Worm (Caenorhabditis elegans) whole organism, late embryonic: ENCODE results near the gene ZC204.17.
"Not testable (repeated sequence)": the region's sequence is repeated elsewhere in the genome, so short reads cannot be mapped to it uniquely, and the experiment has no call there.

Experiments
- F13H6.1 ChIP-seq: sonication (generic microtip); optimal IDR thresholded peaks from 2 replicates; lab custom pipeline; 2016; ENCODE audit warnings: missing genetic modification characterization, missing compliant biosample characterization
- K09A11.1 ChIP-seq: sonication (generic microtip); optimal IDR thresholded peaks from 2 replicates; lab custom pipeline; 2017; ENCODE audit warnings: antibody characterized with exemption, mild to moderate bottlenecking, missing genetic modification characterization, missing compliant biosample characterization; ENCODE audit not compliant: insufficient read depth
- Y22D7AL.16 ChIP-seq: sonication (generic microtip); optimal IDR thresholded peaks from 2 replicates; lab custom pipeline; 2016; ENCODE audit warnings: missing genetic modification characterization, missing compliant biosample characterization
- ama-1 ChIP-seq: fragments of 150-350 bp; optimal IDR thresholded peaks from 2 replicates; lab custom pipeline; 2014
- ceh-19 ChIP-seq: fragments of 200-800 bp; sonication (Bioruptor generic); optimal IDR thresholded peaks from 2 replicates; lab custom pipeline; 2018; ENCODE audit warnings: mild to moderate bottlenecking, missing genetic modification characterization, missing compliant biosample characterization
- ceh-2 ChIP-seq: sonication (generic microtip); optimal IDR thresholded peaks from 2 replicates; lab custom pipeline; 2016; ENCODE audit warnings: missing genotype, missing genetic modification characterization, missing compliant biosample characterization
- ceh-22 ChIP-seq: sonication (generic microtip); optimal IDR thresholded peaks from 2 replicates; lab custom pipeline; 2017; ENCODE audit warnings: missing biosample characterization, missing genetic modification characterization
- ceh-24 ChIP-seq: sonication (generic microtip); optimal IDR thresholded peaks from 2 replicates; lab custom pipeline; 2016; ENCODE audit warnings: mild to moderate bottlenecking, missing genetic modification characterization, missing compliant biosample characterization
- ceh-31 ChIP-seq: sonication (generic microtip); optimal IDR thresholded peaks from 2 replicates; lab custom pipeline; 2016; ENCODE audit warnings: missing genetic modification characterization, missing compliant biosample characterization
- ceh-48 ChIP-seq: sonication (generic microtip); optimal IDR thresholded peaks from 2 replicates; lab custom pipeline; 2016; ENCODE audit warnings: missing genetic modification characterization, inconsistent platforms, missing compliant biosample characterization
- che-1 ChIP-seq: sonication (generic microtip); optimal IDR thresholded peaks from 2 replicates; lab custom pipeline; 2016; ENCODE audit warnings: mild to moderate bottlenecking, missing genetic modification characterization, missing compliant biosample characterization
- dmd-4 ChIP-seq: sonication (generic microtip); optimal IDR thresholded peaks from 2 replicates; lab custom pipeline; 2016; ENCODE audit warnings: borderline replicate concordance, missing genetic modification characterization, missing compliant biosample characterization
- dve-1 ChIP-seq: sonication (generic microtip); optimal IDR thresholded peaks from 2 replicates; lab custom pipeline; 2017; ENCODE audit warnings: antibody characterized with exemption, mild to moderate bottlenecking, missing genetic modification characterization, missing compliant biosample characterization
- fax-1 ChIP-seq: sonication (generic microtip); optimal IDR thresholded peaks from 2 replicates; lab custom pipeline; 2016; ENCODE audit warnings: missing genotype, missing genetic modification characterization, missing compliant biosample characterization
- hlh-6 ChIP-seq: sonication (generic microtip); optimal IDR thresholded peaks from 2 replicates; lab custom pipeline; 2016; ENCODE audit warnings: missing genotype, missing genetic modification characterization, missing compliant biosample characterization
- hlh-8 ChIP-seq: sonication (generic microtip); optimal IDR thresholded peaks from 2 replicates; lab custom pipeline; 2016; ENCODE audit warnings: missing genotype, missing genetic modification characterization, missing compliant biosample characterization
- madf-2 ChIP-seq: sonication (generic microtip); optimal IDR thresholded peaks from 2 replicates; lab custom pipeline; 2017; ENCODE audit warnings: missing genetic modification characterization, missing compliant biosample characterization
- mec-3 ChIP-seq: sonication (generic microtip); optimal IDR thresholded peaks from 2 replicates; lab custom pipeline; 2016; ENCODE audit warnings: borderline replicate concordance, missing genetic modification characterization, missing compliant biosample characterization
- nfya-1 ChIP-seq: sonication (generic microtip); optimal IDR thresholded peaks from 2 replicates; lab custom pipeline; 2017; ENCODE audit warnings: missing genetic modification characterization, mild to moderate bottlenecking, missing compliant biosample characterization, antibody characterized with exemption, moderate library complexity
- nhr-11 ChIP-seq: fragments of 150-350 bp; optimal IDR thresholded peaks from 2 replicates; lab custom pipeline; 2014; ENCODE audit warnings: missing biosample characterization, missing genetic modification characterization
- npax-4 ChIP-seq: sonication (generic microtip); optimal IDR thresholded peaks from 2 replicates; lab custom pipeline; 2016; ENCODE audit warnings: missing genetic modification characterization, missing compliant biosample characterization
- pax-1 ChIP-seq: fragments of 150-350 bp; optimal IDR thresholded peaks from 2 replicates; lab custom pipeline; 2014; ENCODE audit warnings: missing biosample characterization, missing genetic modification characterization
- pros-1 ChIP-seq: fragments of 150-350 bp; optimal IDR thresholded peaks from 2 replicates; lab custom pipeline; 2014; ENCODE audit warnings: missing biosample characterization, missing genetic modification reagents, missing genetic modification characterization
- tbx-2 ChIP-seq: sonication (generic microtip); optimal IDR thresholded peaks from 2 replicates; lab custom pipeline; 2016; ENCODE audit warnings: missing genetic modification characterization, missing compliant biosample characterization
- ttx-3 ChIP-seq: sonication (generic microtip); optimal IDR thresholded peaks from 2 replicates; lab custom pipeline; 2016; ENCODE audit warnings: missing genetic modification reagents, missing genetic modification characterization, missing compliant biosample characterization
- unc-3 ChIP-seq, 2 experiments: fragments of 200-800 bp in 1 of 2; sonication (Bioruptor generic) in 1 of 2; sonication (generic microtip) in 1 of 2; conservative IDR thresholded peaks in 1 of 2; optimal IDR thresholded peaks in 1 of 2; 2 replicates each; pipeline versions ENCODE4 v1.3.6 to Lab custom; 2016 to 2022; ENCODE audit warnings: missing compliant biosample characterization in 2 of 2, missing genetic modification characterization in 2 of 2, missing genetic modification reagents in 1 of 2
- unc-42 ChIP-seq: sonication (generic microtip); optimal IDR thresholded peaks from 2 replicates; lab custom pipeline; 2016; ENCODE audit warnings: missing genotype, missing genetic modification characterization, missing compliant biosample characterization
- ztf-16 ChIP-seq: sonication (generic microtip); optimal IDR thresholded peaks from 2 replicates; lab custom pipeline; 2017; ENCODE audit warnings: missing genetic modification characterization, missing compliant biosample characterization

The ZC204.17 gene

DNA sequence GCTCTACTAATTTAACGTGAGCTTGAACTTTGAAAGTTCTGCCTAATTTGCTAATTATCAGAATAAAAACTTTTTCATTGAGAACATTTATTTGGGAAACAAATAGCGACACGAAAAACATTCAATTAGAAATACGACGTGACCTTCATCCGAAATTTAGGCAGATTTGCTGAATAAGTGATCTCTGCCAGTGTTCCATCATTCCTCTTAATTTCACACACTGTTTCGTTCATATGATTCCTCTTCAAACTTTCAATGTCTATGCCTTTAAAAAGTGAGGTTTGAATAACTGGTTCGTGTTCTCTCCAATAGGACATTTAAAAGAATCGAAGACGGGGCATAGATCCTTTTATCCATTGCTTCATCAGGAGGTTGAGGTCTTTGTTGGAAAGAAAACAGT lies 4.4 kb upstream of the ZC204.17 start, which contains the start of gene fbxb-20:
TSS of gene fbxb-20 (minus strand) at position 101 of the 400 bp plus-strand sequence.
- TF ChIP-seq nfya-1 (tag; lab: Kevin White, UChicago), result no peak
- TF ChIP-seq che-1 (tag; lab: Kevin White, UChicago), result no peak
- TF ChIP-seq fax-1 (tag; lab: Kevin White, UChicago), result no peak
- no peak for TF ChIP-seq ttx-3 (tag; lab: Kevin White, UChicago)
- TF ChIP-seq nhr-11 (tag; lab: Kevin White, UChicago), result no peak
- TF ChIP-seq unc-42, result no peak
- no peak for TF ChIP-seq K09A11.1
- no peak for TF ChIP-seq Y22D7AL.16 (tag; lab: Kevin White, UChicago)
- TF ChIP-seq pros-1 (tag; lab: Kevin White, UChicago), result no peak
- no peak for TF ChIP-seq tbx-2 (tag; lab: Kevin White, UChicago)
- TF ChIP-seq mec-3 (tag; lab: Kevin White, UChicago), result no peak
- no peak for TF ChIP-seq F13H6.1
- TF ChIP-seq, all 69 proteins: peak for 0

DNA sequence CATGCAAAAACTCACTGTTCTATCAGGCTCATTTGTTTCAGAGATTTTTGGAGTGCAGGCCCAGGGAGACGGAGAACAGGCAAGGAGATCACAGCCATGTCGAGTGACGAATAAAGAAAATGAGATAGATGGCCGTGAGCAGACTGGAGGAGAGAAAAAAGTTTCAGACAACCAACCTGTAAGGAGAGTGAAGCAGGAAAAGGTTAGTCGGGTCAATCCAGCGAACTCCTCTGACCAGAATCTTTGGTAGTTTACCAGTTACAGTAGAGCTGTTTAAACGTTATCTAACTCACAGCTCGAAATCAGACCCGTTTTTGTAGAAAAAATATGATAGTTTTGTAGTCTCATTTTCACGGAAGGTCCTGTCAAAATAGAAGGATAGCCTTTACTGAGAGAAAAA lies 2.7 kb upstream of the ZC204.17 start, which contains the start of gene fbxb-21:
TSS of gene fbxb-21 (minus strand) at position 101 of the 400 bp plus-strand sequence.
- no peak for TF ChIP-seq Y22D7AL.16 (tag; lab: Kevin White, UChicago)
- no peak for TF ChIP-seq ceh-48 (tag; lab: Kevin White, UChicago)
- TF ChIP-seq dve-1 (tag; lab: Kevin White, UChicago), result no peak
- TF ChIP-seq ceh-22 (tag; lab: Kevin White, UChicago), result no peak
- TF ChIP-seq hlh-8 (tag; lab: Kevin White, UChicago), result no peak
- TF ChIP-seq ceh-24 (tag; lab: Kevin White, UChicago), result no peak
- TF ChIP-seq nhr-11 (tag; lab: Kevin White, UChicago), result no peak
- no peak for TF ChIP-seq ama-1 (lab: Kevin White, UChicago)

DNA sequence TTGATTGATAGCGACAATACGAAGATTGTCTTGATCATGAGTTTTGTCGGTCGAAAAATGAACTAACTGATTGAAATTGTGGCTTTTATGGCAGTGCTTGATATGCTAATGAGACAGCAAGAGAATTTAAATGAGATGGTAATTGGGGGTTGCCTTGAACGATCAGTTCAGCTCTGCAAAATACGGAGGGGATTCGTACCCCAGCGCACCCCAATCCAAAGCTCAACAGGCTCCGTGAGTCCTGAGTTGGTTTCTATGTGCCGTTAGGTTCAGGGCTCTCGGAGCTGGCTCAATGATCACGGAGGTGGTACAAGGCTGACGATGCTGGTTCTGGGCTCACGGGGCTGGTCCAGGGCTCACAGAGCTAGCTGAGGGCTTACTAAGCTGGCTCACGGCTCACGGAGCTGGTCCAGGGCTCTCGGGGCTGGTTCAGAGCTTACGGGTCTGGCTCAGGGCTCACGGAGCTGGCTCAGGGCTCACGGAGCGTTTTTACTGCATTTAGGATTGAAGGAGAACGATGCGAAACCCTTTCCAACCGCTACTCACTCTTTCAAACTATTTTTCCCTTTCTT lies 1.2 kb downstream of the ZC204.17 start, which contains the start of gene ZC204.6:
TSS of gene ZC204.6 (minus strand) at position 51 of the 572 bp plus-strand sequence.
- no peak for TF ChIP-seq dmd-4 (tag; lab: Kevin White, UChicago)

DNA sequence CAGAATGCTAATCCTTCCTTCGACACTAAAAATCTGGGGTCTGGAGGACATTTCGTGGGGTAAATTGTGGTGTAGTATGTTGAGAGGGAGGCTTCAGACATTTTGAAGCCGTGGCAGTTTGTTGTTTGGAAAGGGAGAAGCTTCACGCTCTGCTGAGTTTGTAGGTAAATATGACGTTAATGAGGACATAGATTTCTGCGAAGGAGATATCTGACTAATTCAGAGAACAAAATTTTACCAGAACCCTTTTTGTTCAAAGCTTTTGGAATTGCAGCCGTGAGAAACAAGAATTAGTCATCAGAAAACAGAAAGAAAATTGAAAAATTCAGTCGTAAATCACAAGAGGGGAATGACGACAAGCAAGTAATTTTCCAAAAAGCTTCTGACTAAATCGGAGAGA lies 5.6 kb downstream of the ZC204.17 start, which contains the start of gene srh-72:
TSS of gene srh-72 (minus strand) at position 101 of the 400 bp plus-strand sequence.
- no peak for TF ChIP-seq npax-4 (tag; lab: Kevin White, UChicago)
- TF ChIP-seq, all 69 proteins: peak for 0

DNA sequence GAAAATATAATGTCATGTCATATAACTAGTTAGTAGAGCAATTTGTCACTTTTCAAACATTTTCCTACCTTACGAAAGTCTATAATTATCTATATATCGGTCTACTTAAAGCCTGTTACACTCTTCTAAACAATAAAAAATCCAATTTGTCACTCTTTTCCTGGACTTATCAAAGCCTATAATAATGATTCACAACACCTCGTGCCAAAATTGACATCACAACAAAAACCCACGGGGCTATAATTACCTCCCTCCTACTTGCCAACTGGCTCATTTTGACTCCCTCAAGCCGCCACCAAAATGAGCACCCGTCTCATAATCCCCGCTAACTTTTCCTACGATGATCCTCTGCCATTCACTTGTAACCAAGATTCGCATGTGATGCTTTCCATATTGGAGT lies 9.7 kb downstream of the ZC204.17 start, which contains the start of gene srg-20:
TSS of gene srg-20 (plus strand) at position 301 of the 400 bp plus-strand sequence.
- not testable (repeated sequence) for TF ChIP-seq hlh-6 (tag; lab: Kevin White, UChicago); madf-2 (tag; lab: Kevin White, UChicago); pax-1

DNA sequence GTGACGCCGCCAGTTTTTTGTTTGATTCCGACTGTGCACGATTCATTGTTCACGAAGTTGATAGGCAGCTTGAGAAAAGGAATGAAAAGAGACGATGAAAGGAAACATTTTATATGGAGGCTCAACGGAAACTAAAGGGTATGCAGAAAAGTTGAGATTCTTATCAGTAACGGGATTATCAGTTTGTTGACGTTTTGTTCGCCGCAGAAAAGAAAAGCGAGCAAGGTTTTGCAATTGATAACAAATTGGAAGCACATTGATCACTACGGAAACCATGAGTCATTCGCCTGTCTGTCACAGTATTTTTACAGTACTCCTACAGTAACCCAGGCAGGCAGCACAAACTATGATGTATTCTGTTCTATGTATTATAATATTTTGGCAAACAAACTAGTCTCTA lies 10.1 kb downstream of the ZC204.17 start:
- TF ChIP-seq ceh-31 (no peak), unc-42 (no peak), hlh-8 (tag; lab: Kevin White, UChicago) (no peak), mec-3 (tag; lab: Kevin White, UChicago) (no peak), ceh-2 (no peak), ceh-19 (GFP tag; lab: Kevin White, UChicago) (no peak), pax-1 (no peak)

DNA sequence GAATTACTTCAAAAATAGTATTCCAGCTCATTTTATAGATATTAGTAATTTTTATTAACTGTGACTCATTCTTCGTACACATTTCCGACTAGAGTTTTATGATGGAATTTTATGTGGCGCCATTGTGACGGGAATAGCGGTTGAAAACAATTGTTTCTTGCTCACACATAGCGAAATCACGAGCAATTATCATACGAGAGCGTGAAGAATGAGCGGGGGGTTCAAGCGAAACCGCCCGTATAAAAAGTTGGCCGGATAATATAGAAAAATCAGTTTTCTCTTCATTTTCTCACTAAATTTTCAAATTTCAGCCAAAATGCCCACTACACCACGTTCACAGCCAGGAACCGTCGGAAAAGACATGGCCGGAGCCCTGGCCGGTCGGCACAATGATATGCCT lies 12.6 kb downstream of the ZC204.17 start, which contains the start of gene C08E3.1:
TSS of gene C08E3.1 (plus strand) at position 301 of the 400 bp plus-strand sequence.
- TF ChIP-seq npax-4 (tag; lab: Kevin White, UChicago); unc-3 (GFP tag; conservative IDR thresholded peaks at IDR 0.05; lab: Robert Waterston, UW); unc-3 (tag; optimal IDR thresholded peaks at IDR 0.05; lab: Kevin White, UChicago); ztf-16 (tag; lab: Kevin White, UChicago): not testable (repeated sequence)
